Fruit fly (Drosophila melanogaster): ENCODE measurements around the gene CG8312.

- TF ChIP-seq D1 (tag; optimal IDR thresholded peaks at IDR 0.05) (no peak), CG4496 (GFP tag; IDR thresholded peaks at IDR 0.05) (0 out of 3 replicates have a peak, but pooled peaks have one; percentile 42), CG34367 (tag; optimal IDR thresholded peaks at IDR 0.05) (no peak), fd96Ca (GFP tag; IDR thresholded peaks at IDR 0.05) (no peak), CG8159 (tag; optimal IDR thresholded peaks at IDR 0.05) (no peak), EcR (GFP tag; optimal IDR thresholded peaks at IDR 0.05) (no peak), CG8301 (tag; optimal IDR thresholded peaks at IDR 0.05) (no peak), gl (tag; optimal IDR thresholded peaks at IDR 0.05) (no peak)
These were observed 27.7 kb upstream of the CG8312 start, which contains the start of the genes CG9393 and Vps45 for dm6 chr3R:9563240-9563992.

Measured in whole organism, pupa.